Fruit fly (Drosophila melanogaster): ENCODE measurements around the gene CG13138.

DNA sequence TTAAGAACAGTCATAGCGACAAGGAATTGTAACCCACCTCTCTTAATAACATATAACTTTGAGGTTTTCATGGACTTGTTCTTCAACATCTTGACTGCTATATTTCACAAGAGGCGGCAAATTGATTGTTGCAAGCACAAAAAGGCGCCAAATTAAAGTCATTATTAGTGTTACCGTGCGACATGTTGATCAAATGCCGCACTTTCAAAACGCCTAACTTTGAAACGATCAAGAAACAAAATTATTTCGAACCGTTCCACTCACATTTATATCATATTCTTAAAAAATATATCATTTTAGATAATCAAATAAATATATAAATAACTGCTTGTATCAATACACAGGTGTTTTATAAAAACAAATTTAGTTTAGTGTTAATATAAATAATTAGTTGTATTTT lies 26.0 kb upstream of the CG13138 start, which contains the start of gene RnrL:
- TF ChIP-seq psq (optimal IDR thresholded peaks at IDR 0.05) (no peak), EcR (GFP tag; optimal IDR thresholded peaks at IDR 0.05) (no peak), usp (GFP tag; optimal IDR thresholded peaks at IDR 0.05) (no peak), pan (optimal IDR thresholded peaks at IDR 0.05) (no peak)
